Worm (Caenorhabditis elegans) whole organism, late embryonic: Measurements from ENCODE around the gene T16D1.1.

Experiments
- ama-1 ChIP-seq: fragments of 150-350 bp; optimal IDR thresholded peaks from 2 replicates; lab custom pipeline; 2014
- elt-2 ChIP-seq: sonication (generic microtip); optimal IDR thresholded peaks from 2 replicates; lab custom pipeline; 2016; ENCODE audit warnings: missing genetic modification reagents, missing genetic modification characterization, missing compliant biosample characterization
- hlh-30 ChIP-seq: sonication (generic microtip); optimal IDR thresholded peaks from 2 replicates; lab custom pipeline; 2017; ENCODE audit warnings: antibody characterized with exemption, missing genetic modification characterization, missing compliant biosample characterization; ENCODE audit not compliant: insufficient read depth
- pha-4 ChIP-seq: fragments of 150-350 bp; optimal IDR thresholded peaks from 2 replicates; lab custom pipeline; 2018; ENCODE audit warnings: missing biosample characterization, missing genetic modification reagents, missing genetic modification characterization
- pqm-1 ChIP-seq: sonication (generic microtip); optimal IDR thresholded peaks from 2 replicates; lab custom pipeline; 2016; ENCODE audit warnings: missing genetic modification characterization, missing compliant biosample characterization
- ttx-3 ChIP-seq: sonication (generic microtip); optimal IDR thresholded peaks from 2 replicates; lab custom pipeline; 2016; ENCODE audit warnings: missing genetic modification reagents, missing genetic modification characterization, missing compliant biosample characterization
- zip-5 ChIP-seq: sonication (generic microtip); optimal IDR thresholded peaks from 2 replicates; lab custom pipeline; 2016; ENCODE audit warnings: missing genetic modification characterization, missing compliant biosample characterization

DNA sequence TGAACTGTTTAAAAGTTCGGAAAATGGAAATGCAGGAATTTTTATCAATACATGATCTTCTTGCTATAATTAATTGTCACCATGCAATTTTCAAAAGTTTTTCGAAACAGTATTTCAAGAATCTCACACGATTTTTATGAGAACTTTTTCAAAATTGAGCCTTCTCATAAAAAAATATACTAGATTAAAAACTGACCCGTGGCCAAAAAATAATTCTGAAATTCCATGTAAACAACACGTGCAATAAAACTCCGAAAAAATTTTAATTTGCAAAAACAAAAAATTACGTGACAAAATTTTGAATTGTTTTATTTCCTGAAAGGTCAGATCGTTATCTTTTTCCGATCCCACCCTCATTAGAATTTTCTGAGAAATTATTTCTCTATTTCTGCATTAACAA lies 46.0 kb downstream of the T16D1.1 start, which contains the start of gene C34F11.5:
- TF ChIP-seq hlh-30: no peak
- no peak for TF ChIP-seq pha-4 (tag; lab: Kevin White, UChicago)
- no peak for TF ChIP-seq ama-1 (lab: Kevin White, UChicago)
- no peak for TF ChIP-seq zip-5 (tag; lab: Kevin White, UChicago)
- no peak for TF ChIP-seq ttx-3 (tag; lab: Kevin White, UChicago)
- TF ChIP-seq elt-2 (tag; lab: Kevin White, UChicago): no peak
- TF ChIP-seq pqm-1 (tag; lab: Kevin White, UChicago): no peak
